Worm (Caenorhabditis elegans) whole organism, young adult: ENCODE results near the gene T03F6.3.

Source experiments
- B0019.2 ChIP-seq: fragments of 200-800 bp; sonication (Bioruptor generic); conservative IDR thresholded peaks from 2 replicates; pipeline ENCODE4 v1.3.6; 2022; ENCODE audit warnings: missing genetic modification reagents, missing genetic modification characterization, missing compliant biosample characterization
- B0336.3 ChIP-seq: fragments of 200-800 bp; sonication (Bioruptor generic); IDR thresholded peaks from 2 replicates; pipeline ENCODE4 v1.3.6; 2022; ENCODE audit warnings: missing genetic modification characterization, missing compliant biosample characterization
- D2030.7 ChIP-seq: fragments of 200-800 bp; sonication (Bioruptor generic); IDR thresholded peaks from 2 replicates; pipeline ENCODE4 v1.3.6; 2022; ENCODE audit warnings: missing genetic modification reagents, missing genetic modification characterization, missing compliant biosample characterization
- F39B2.1 ChIP-seq: fragments of 200-800 bp; sonication (Bioruptor generic); IDR thresholded peaks from 2 replicates; pipeline ENCODE4 v1.3.6; 2022; ENCODE audit warnings: missing genetic modification reagents, missing genetic modification characterization, missing compliant biosample characterization
- F52B5.7 ChIP-seq: sonication (generic microtip); optimal IDR thresholded peaks from 2 replicates; lab custom pipeline; 2016; ENCODE audit warnings: mild to moderate bottlenecking, missing genetic modification characterization, missing compliant biosample characterization
- K12H6.12 ChIP-seq: fragments of 200-800 bp; sonication (Bioruptor generic); optimal IDR thresholded peaks from 2 replicates; lab custom pipeline; 2018; ENCODE audit warnings: mild to moderate bottlenecking, missing genetic modification characterization, missing compliant biosample characterization
- T26A5.8 ChIP-seq: sonication (generic microtip); optimal IDR thresholded peaks from 2 replicates; lab custom pipeline; 2016; ENCODE audit warnings: missing genetic modification characterization, missing compliant biosample characterization
- Y53F4B.3 ChIP-seq: fragments of 200-800 bp; sonication (Bioruptor generic); IDR thresholded peaks from 2 replicates; pipeline ENCODE4 v1.3.6; 2022; ENCODE audit warnings: missing genetic modification reagents, missing genetic modification characterization, missing compliant biosample characterization
- Y56A3A.18 ChIP-seq: fragments of 200-800 bp; sonication (Bioruptor generic); IDR thresholded peaks from 2 replicates; pipeline ENCODE4 v1.3.6; 2022; ENCODE audit warnings: missing genetic modification reagents, missing genetic modification characterization, missing compliant biosample characterization
- akir-1 ChIP-seq: fragments of 200-800 bp; sonication (Bioruptor generic); optimal IDR thresholded peaks from 2 replicates; lab custom pipeline; 2018; ENCODE audit warnings: mild to moderate bottlenecking, missing genetic modification characterization, moderate library complexity, missing compliant biosample characterization
- athp-1 ChIP-seq: sonication (generic microtip); optimal IDR thresholded peaks from 2 replicates; lab custom pipeline; 2017; ENCODE audit warnings: mild to moderate bottlenecking, missing genetic modification characterization, missing compliant biosample characterization
- attf-5 ChIP-seq: fragments of 200-800 bp; sonication (Bioruptor generic); optimal IDR thresholded peaks from 2 replicates; lab custom pipeline; 2018; ENCODE audit warnings: mild to moderate bottlenecking, missing genetic modification characterization, missing compliant biosample characterization
- attf-6 ChIP-seq: fragments of 200-800 bp; sonication (Bioruptor generic); IDR thresholded peaks from 2 replicates; pipeline ENCODE4 v1.3.6; 2022; ENCODE audit warnings: missing genetic modification reagents, missing genetic modification characterization, missing compliant biosample characterization
- bed-1 ChIP-seq: fragments of 200-800 bp; sonication (Bioruptor generic); IDR thresholded peaks from 2 replicates; pipeline ENCODE4 v1.3.6; 2022; ENCODE audit warnings: missing genetic modification reagents, missing genetic modification characterization, missing compliant biosample characterization
- cebp-1 ChIP-seq, 2 experiments: fragments of 200-800 bp in 1 of 2; sonication (Bioruptor generic) in 1 of 2; sonication (generic microtip) in 1 of 2; IDR thresholded peaks in 1 of 2; optimal IDR thresholded peaks in 1 of 2; 2 replicates each; pipeline versions ENCODE4 v1.3.6 to Lab custom; 2017 to 2022; ENCODE audit warnings: missing compliant biosample characterization in 2 of 2, missing genetic modification characterization in 2 of 2, mild to moderate bottlenecking in 1 of 2, missing genetic modification reagents in 1 of 2, moderate library complexity in 1 of 2
- cebp-2 ChIP-seq: fragments of 200-800 bp; sonication (Bioruptor generic); IDR thresholded peaks from 2 replicates; pipeline ENCODE4 v1.3.6; 2022; ENCODE audit warnings: missing genetic modification characterization, missing compliant biosample characterization
- ceh-79 ChIP-seq: sonication (generic microtip); optimal IDR thresholded peaks from 2 replicates; lab custom pipeline; 2017; ENCODE audit warnings: mild to moderate bottlenecking, missing genetic modification characterization, missing compliant biosample characterization
- ceh-91 ChIP-seq: fragments of 200-800 bp; sonication (Bioruptor generic); IDR thresholded peaks from 2 replicates; pipeline ENCODE4 v1.3.6; 2022; ENCODE audit warnings: missing genetic modification reagents, missing genetic modification characterization, missing compliant biosample characterization
- chd-7 ChIP-seq: sonication (generic microtip); optimal IDR thresholded peaks from 2 replicates; lab custom pipeline; 2016; ENCODE audit warnings: mild to moderate bottlenecking, missing genetic modification characterization, moderate library complexity, missing compliant biosample characterization
- dox-1 ChIP-seq: fragments of 200-800 bp; sonication (Bioruptor generic); IDR thresholded peaks from 2 replicates; pipeline ENCODE4 v1.3.6; 2022; ENCODE audit warnings: missing genetic modification reagents, missing genetic modification characterization, missing compliant biosample characterization
- egl-44 ChIP-seq: fragments of 200-800 bp; sonication (Bioruptor generic); IDR thresholded peaks from 2 replicates; pipeline ENCODE4 v1.3.6; 2022; ENCODE audit warnings: missing genetic modification reagents, missing genetic modification characterization, missing compliant biosample characterization
- egrh-3 ChIP-seq: fragments of 200-800 bp; sonication (Bioruptor generic); IDR thresholded peaks from 2 replicates; pipeline ENCODE4 v1.3.6; 2022; ENCODE audit warnings: missing genetic modification reagents, missing genetic modification characterization, missing compliant biosample characterization
- fkh-3 ChIP-seq: sonication (generic microtip); optimal IDR thresholded peaks from 2 replicates; lab custom pipeline; 2016; ENCODE audit warnings: mild to moderate bottlenecking, missing genetic modification characterization, missing compliant biosample characterization
- him-1 ChIP-seq: sonication (generic microtip); optimal IDR thresholded peaks from 2 replicates; lab custom pipeline; 2016; ENCODE audit warnings: missing genotype, missing genetic modification reagents, missing genetic modification characterization, missing compliant biosample characterization
- hmg-1.2 ChIP-seq: fragments of 200-800 bp; sonication (Bioruptor generic); IDR thresholded peaks from 2 replicates; pipeline ENCODE4 v1.3.6; 2022; ENCODE audit warnings: missing genetic modification reagents, missing genetic modification characterization, missing compliant biosample characterization
- let-526 ChIP-seq: fragments of 200-800 bp; sonication (Bioruptor generic); IDR thresholded peaks from 2 replicates; pipeline ENCODE4 v1.3.6; 2022; ENCODE audit warnings: missing genetic modification reagents, missing genetic modification characterization, missing compliant biosample characterization
- lin-54 ChIP-seq: fragments of 200-800 bp; sonication (Bioruptor generic); optimal IDR thresholded peaks from 2 replicates; lab custom pipeline; 2018; ENCODE audit warnings: mild to moderate bottlenecking, missing genetic modification characterization, missing compliant biosample characterization
- mcd-1 ChIP-seq: fragments of 200-800 bp; sonication (Bioruptor generic); IDR thresholded peaks from 2 replicates; pipeline ENCODE4 v1.3.6; 2022; ENCODE audit warnings: missing genetic modification reagents, missing genetic modification characterization, missing compliant biosample characterization
- nfya-2 ChIP-seq: fragments of 200-800 bp; sonication (Bioruptor generic); IDR thresholded peaks from 2 replicates; pipeline ENCODE4 v1.3.6; 2022; ENCODE audit warnings: missing genetic modification reagents, missing genetic modification characterization, missing compliant biosample characterization
- nhr-80 ChIP-seq: sonication (generic microtip); optimal IDR thresholded peaks from 2 replicates; lab custom pipeline; 2016; ENCODE audit warnings: missing genetic modification characterization, missing compliant biosample characterization
- sdz-38 ChIP-seq: sonication (generic microtip); optimal IDR thresholded peaks from 2 replicates; lab custom pipeline; 2016; ENCODE audit warnings: missing genotype, missing genetic modification characterization, missing compliant biosample characterization
- snpc-1.3 ChIP-seq: sonication (generic microtip); optimal IDR thresholded peaks from 2 replicates; lab custom pipeline; 2017; ENCODE audit warnings: missing genetic modification characterization, mild to moderate bottlenecking, missing compliant biosample characterization, antibody characterized with exemption, moderate library complexity, missing genotype, missing genetic modification reagents; ENCODE audit not compliant: insufficient read depth
- snpc-3.4 ChIP-seq: sonication (generic microtip); optimal IDR thresholded peaks from 2 replicates; lab custom pipeline; 2017; ENCODE audit warnings: missing genetic modification characterization, mild to moderate bottlenecking, missing compliant biosample characterization, antibody characterized with exemption, moderate library complexity, missing genotype, missing genetic modification reagents
- somi-1 ChIP-seq: fragments of 200-800 bp; sonication (Bioruptor generic); optimal IDR thresholded peaks from 2 replicates; lab custom pipeline; 2018; ENCODE audit warnings: mild to moderate bottlenecking, missing genetic modification characterization, missing compliant biosample characterization
- sptf-2 ChIP-seq: fragments of 200-800 bp; sonication (Bioruptor generic); optimal IDR thresholded peaks from 2 replicates; lab custom pipeline; 2018; ENCODE audit warnings: mild to moderate bottlenecking, missing genetic modification characterization, missing compliant biosample characterization
- tbp1 ChIP-seq: fragments of 200-800 bp; sonication (Bioruptor generic); optimal IDR thresholded peaks from 2 replicates; lab custom pipeline; 2018; ENCODE audit warnings: mild to moderate bottlenecking, missing genetic modification characterization, missing compliant biosample characterization
- unc-130 ChIP-seq: sonication (generic microtip); optimal IDR thresholded peaks from 2 replicates; lab custom pipeline; 2016; ENCODE audit warnings: missing genetic modification reagents, missing genetic modification characterization, missing compliant biosample characterization
- unc-62 ChIP-seq: fragments of 150-350 bp; optimal IDR thresholded peaks from 2 replicates; lab custom pipeline; 2014; ENCODE audit warnings: missing biosample characterization, missing genetic modification reagents, missing genetic modification characterization
- zfh-2 ChIP-seq: fragments of 200-800 bp; sonication (Bioruptor generic); conservative IDR thresholded peaks from 2 replicates; pipeline ENCODE4 v1.3.6; 2022; ENCODE audit warnings: missing genetic modification reagents, missing genetic modification characterization, missing compliant biosample characterization
- ztf-18 ChIP-seq: sonication (generic microtip); optimal IDR thresholded peaks from 2 replicates; lab custom pipeline; 2016; ENCODE audit warnings: missing genotype, mild to moderate bottlenecking, missing genetic modification characterization, missing compliant biosample characterization
- ztf-22 ChIP-seq: fragments of 200-800 bp; sonication (Bioruptor generic); optimal IDR thresholded peaks from 2 replicates; lab custom pipeline; 2018; ENCODE audit warnings: mild to moderate bottlenecking, missing genetic modification characterization, moderate library complexity, missing compliant biosample characterization
- ztf-25 ChIP-seq: fragments of 200-800 bp; sonication (Bioruptor generic); IDR thresholded peaks from 2 replicates; pipeline ENCODE4 v1.3.6; 2022; ENCODE audit warnings: missing genetic modification reagents, missing genetic modification characterization, missing compliant biosample characterization
- ztf-26 ChIP-seq: sonication (generic microtip); optimal IDR thresholded peaks from 2 replicates; lab custom pipeline; 2017; ENCODE audit warnings: missing genetic modification characterization, missing compliant biosample characterization
- ztf-28 ChIP-seq: fragments of 200-800 bp; sonication (Bioruptor generic); IDR thresholded peaks from 2 replicates; pipeline ENCODE4 v1.3.6; 2022; ENCODE audit warnings: missing genetic modification reagents, missing genetic modification characterization, missing compliant biosample characterization
- ztf-3 ChIP-seq: fragments of 200-800 bp; sonication (Bioruptor generic); optimal IDR thresholded peaks from 2 replicates; lab custom pipeline; 2018; ENCODE audit warnings: mild to moderate bottlenecking, missing genetic modification characterization, missing compliant biosample characterization

The T03F6.3 gene

ce11 chrIII:13346785-13347184 is 42.4 kb upstream of the T03F6.3 start, which contains the start of gene mtm-6 (continued):
- TF ChIP-seq tbp1 (GFP tag; lab: Kevin White, UChicago) (peak; percentile 6), K12H6.12 (tag; lab: Kevin White, UChicago) (no peak), chd-7 (tag; lab: Kevin White, UChicago) (no peak), B0336.3 (peak; percentile 43; the same call in 1 of the 2 replicates), attf-5 (peak; percentile 9), athp-1 (tag; lab: Kevin White, UChicago) (peak; percentile 25), Y56A3A.18 (GFP tag; lab: Robert Waterston, UW) (no peak), lin-54 (no peak), ztf-26 (tag; lab: Kevin White, UChicago) (no peak), ztf-22 (GFP tag; lab: Kevin White, UChicago) (no peak), ceh-91 (GFP tag; lab: Robert Waterston, UW) (no peak), egrh-3 (GFP tag; lab: Robert Waterston, UW) (peak; percentile 40; the same call in 1 of the 2 replicates), T26A5.8 (no peak), snpc-1.3 (tag; lab: Kevin White, UChicago) (no peak), sptf-2 (GFP tag; lab: Kevin White, UChicago) (no peak), bed-1 (GFP tag; lab: Robert Waterston, UW) (no peak), ztf-28 (GFP tag; lab: Robert Waterston, UW) (no peak), unc-130 (GFP tag; lab: Kevin White, UChicago) (no peak), F39B2.1 (GFP tag; lab: Robert Waterston, UW) (no peak), egl-44 (GFP tag; lab: Robert Waterston, UW) (no peak), Y53F4B.3 (GFP tag; lab: Robert Waterston, UW) (no peak), sdz-38 (no peak), nhr-80 (no peak), cebp-2 (GFP tag; lab: Robert Waterston, UW) (no peak), ztf-25 (GFP tag; lab: Robert Waterston, UW) (no peak), dox-1 (peak; percentile 35; the same call in 1 of the 2 replicates), cebp-1 (GFP tag; IDR thresholded peaks at IDR 0.05; lab: Robert Waterston, UW) (no peak), cebp-1 (tag; optimal IDR thresholded peaks at IDR 0.05; lab: Kevin White, UChicago) (peak; percentile 43), ceh-79 (no peak), D2030.7 (GFP tag; lab: Robert Waterston, UW) (no peak), him-1 (tag; lab: Kevin White, UChicago) (no peak), zfh-2 (GFP tag; lab: Robert Waterston, UW) (no peak), nfya-2 (GFP tag; lab: Robert Waterston, UW) (no peak), somi-1 (GFP tag; lab: Kevin White, UChicago) (no peak), let-526 (no peak), attf-6 (GFP tag; lab: Robert Waterston, UW) (no peak), ztf-18 (tag; lab: Kevin White, UChicago) (no peak), hmg-1.2 (GFP tag; lab: Robert Waterston, UW) (no peak), mcd-1 (GFP tag; lab: Robert Waterston, UW) (no peak), akir-1 (GFP tag; lab: Kevin White, UChicago) (no peak), snpc-3.4 (tag; lab: Kevin White, UChicago) (no peak), fkh-3 (peak; percentile 49), F52B5.7 (tag; lab: Kevin White, UChicago) (no peak), B0019.2 (no peak), unc-62 (GFP tag; lab: Kevin White, UChicago) (no peak), ztf-3 (GFP tag; lab: Kevin White, UChicago) (no peak)
